Worm (Caenorhabditis elegans): ENCODE measurements around the gene rbd-1.

rbd-1 gene

ce11 chrIV:12719664-12720063 is 5.1 kb upstream of the rbd-1 start, which contains the start of gene idpp-7:
idpp-7 (plus strand) TSS chrIV:12719964.
- TF ChIP-seq F57C9.4 (tag; optimal IDR thresholded peaks at IDR 0.05): no peak
- no peak for TF ChIP-seq ama-1 (optimal IDR thresholded peaks at IDR 0.05)
- no peak for TF ChIP-seq ama-1 (GFP tag; optimal IDR thresholded peaks at IDR 0.05)
- TF ChIP-seq efl-1 (GFP tag; optimal IDR thresholded peaks at IDR 0.05): peak; percentile 7
- TF ChIP-seq madf-6 (GFP tag; IDR thresholded peaks at IDR 0.05): peak; percentile 59

- TF ChIP-seq madf-8 (GFP tag; conservative IDR thresholded peaks at IDR 0.05): no peak
- TF ChIP-seq B0336.3 (GFP tag; IDR thresholded peaks at IDR 0.05): no peak
- no peak for TF ChIP-seq lsl-1 (GFP tag; optimal IDR thresholded peaks at IDR 0.05)
- no peak for TF ChIP-seq rcor-1 (GFP tag; IDR thresholded peaks at IDR 0.05)
- TF ChIP-seq ztf-3 (GFP tag; optimal IDR thresholded peaks at IDR 0.05): no peak
- TF ChIP-seq Y79H2A.3 (GFP tag; conservative IDR thresholded peaks at IDR 0.05): no peak
- TF ChIP-seq lin-54 (GFP tag; optimal IDR thresholded peaks at IDR 0.05): no peak
- no peak for TF ChIP-seq nhr-179 (tag; optimal IDR thresholded peaks at IDR 0.05)
- no peak for TF ChIP-seq mel-28 (tag; optimal IDR thresholded peaks at IDR 0.05; ENCODE audit: borderline replicate concordance)
These were observed 3.7 kb upstream of the rbd-1 start, which contains the start of gene T23F6.2 for ce11 chrIV:12721106-12721505. T23F6.2 (plus strand) TSS chrIV:12721356.

DNA sequence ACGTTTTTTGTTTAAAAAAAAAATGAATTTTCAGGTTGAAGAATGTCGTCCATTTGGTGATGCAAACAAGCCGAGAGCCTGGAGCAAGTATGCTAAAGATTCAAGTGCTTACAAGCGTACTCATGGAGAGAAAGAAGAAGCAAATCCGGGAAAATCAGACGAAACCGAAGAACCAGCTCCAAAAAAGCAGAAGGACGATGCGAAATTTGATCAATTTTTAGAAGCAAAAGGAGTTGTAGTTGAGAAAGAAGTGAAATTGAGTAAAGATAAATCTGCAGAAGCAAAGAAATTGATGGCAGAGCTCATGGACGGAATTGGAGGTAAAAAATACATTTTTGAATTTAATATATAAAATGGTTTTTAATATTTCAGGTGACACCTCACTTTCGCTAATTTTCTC is 442 bp downstream of the rbd-1 start:
- TF ChIP-seq mes-4 (tag; optimal IDR thresholded peaks at IDR 0.05): no peak
- no peak for TF ChIP-seq ceh-100 (GFP tag; IDR thresholded peaks at IDR 0.05)
- TF ChIP-seq snpc-3.4 (tag; optimal IDR thresholded peaks at IDR 0.05): no peak
- TF ChIP-seq madf-8 (GFP tag; conservative IDR thresholded peaks at IDR 0.05): no peak
- no peak for TF ChIP-seq let-526 (GFP tag; IDR thresholded peaks at IDR 0.05)
- no peak for TF ChIP-seq egl-44 (GFP tag; IDR thresholded peaks at IDR 0.05)
- no peak for TF ChIP-seq rec-8 (tag; optimal IDR thresholded peaks at IDR 0.05)

- TF ChIP-seq bed-1 (GFP tag; IDR thresholded peaks at IDR 0.05) (no peak), tbx-9 (tag; optimal IDR thresholded peaks at IDR 0.05; ENCODE audit: borderline replicate concordance) (no peak), madf-6 (GFP tag; IDR thresholded peaks at IDR 0.05) (no peak), egrh-3 (GFP tag; IDR thresholded peaks at IDR 0.05) (no peak), ZK185.1 (tag; optimal IDR thresholded peaks at IDR 0.05; ENCODE audit: poor library complexity, severe bottlenecking) (no peak), aptf-3 (GFP tag; IDR thresholded peaks at IDR 0.05) (no peak), F37B4.10 (GFP tag; IDR thresholded peaks at IDR 0.05) (no peak), ceh-40 (GFP tag; IDR thresholded peaks at IDR 0.05) (no peak), F49E8.2 (tag; optimal IDR thresholded peaks at IDR 0.05; ENCODE audit: insufficient read depth) (no peak), cebp-2 (GFP tag; IDR thresholded peaks at IDR 0.05) (no peak), Y56A3A.18 (GFP tag; IDR thresholded peaks at IDR 0.05) (no peak)
These were observed 1.1 kb downstream of the rbd-1 start for ce11 chrIV:12725925-12726324.

DNA sequence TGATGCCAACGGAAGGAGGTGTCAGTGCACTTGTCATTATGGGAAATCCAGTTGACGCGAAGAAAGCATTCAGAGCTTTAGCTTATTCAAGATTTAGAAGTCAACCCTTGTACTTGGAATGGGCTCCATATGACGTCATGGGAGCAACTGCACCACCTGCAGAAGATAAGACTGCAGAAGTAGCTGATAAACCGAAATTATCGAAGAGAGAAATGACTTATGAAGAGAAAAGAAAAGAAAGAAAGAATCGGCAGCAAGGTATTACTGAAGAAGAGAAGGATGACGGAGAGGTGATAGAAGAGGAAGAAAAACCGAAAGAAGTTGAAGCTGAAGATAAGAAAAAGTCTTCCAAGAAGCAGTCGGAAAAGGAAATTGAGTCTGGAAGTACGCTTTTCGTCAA is 3.4 kb downstream of the rbd-1 start:
- TF ChIP-seq cebp-2 (GFP tag; IDR thresholded peaks at IDR 0.05) (no peak), nhr-80 (tag; optimal IDR thresholded peaks at IDR 0.05) (peak; percentile 21)

- TF ChIP-seq nfyb-1 (GFP tag; IDR thresholded peaks at IDR 0.05) (0 out of 2 replicates have a peak, but pooled peaks have one; percentile 58), Y95B8A.8 (GFP tag; IDR thresholded peaks at IDR 0.05) (peak; percentile 50; the same call in 1 of the 2 replicates), madf-6 (GFP tag; IDR thresholded peaks at IDR 0.05) (0 out of 2 replicates have a peak, but pooled peaks have one; percentile 3), ztf-6 (GFP tag; IDR thresholded peaks at IDR 0.05) (peak; percentile 57; the same call in 1 of the 2 replicates)
These were observed 5.8 kb downstream of the rbd-1 start for ce11 chrIV:12730624-12731023.

All from whole organism, young adult.